Worm (Caenorhabditis elegans) whole organism, L4/young adult: ENCODE data around the gene sru-8.

Experiments
- W03F9.2 ChIP-seq: fragments of 150-350 bp; optimal IDR thresholded peaks from 2 replicates; lab custom pipeline; 2014; ENCODE audit warnings: missing biosample characterization, missing genetic modification characterization
- dao-5 ChIP-seq: sonication (generic microtip); optimal IDR thresholded peaks from 2 replicates; lab custom pipeline; 2016; ENCODE audit warnings: missing genotype, missing genetic modification characterization, moderate library complexity, missing compliant biosample characterization

- TF ChIP-seq W03F9.2, result no peak
- TF ChIP-seq dao-5, result no peak
Measured at ce11 chrV:9848576-9848975, 4.9 kb downstream of the sru-8 start.
